Worm (Caenorhabditis elegans) whole organism, young adult: Measurements from ENCODE around the gene F53B7.7.

Experiments
- F33H1.4 ChIP-seq: fragments of 200-800 bp; sonication (Bioruptor generic); IDR thresholded peaks from 2 replicates; pipeline ENCODE4 v1.3.6; 2022; ENCODE audit warnings: missing genetic modification reagents, missing genetic modification characterization, missing compliant biosample characterization
- cebp-1 ChIP-seq, 2 experiments: fragments of 200-800 bp in 1 of 2; sonication (Bioruptor generic) in 1 of 2; sonication (generic microtip) in 1 of 2; IDR thresholded peaks in 1 of 2; optimal IDR thresholded peaks in 1 of 2; 2 replicates each; pipeline versions ENCODE4 v1.3.6 to Lab custom; 2017 to 2022; ENCODE audit warnings: missing compliant biosample characterization in 2 of 2, missing genetic modification characterization in 2 of 2, mild to moderate bottlenecking in 1 of 2, missing genetic modification reagents in 1 of 2, moderate library complexity in 1 of 2
- hlh-26 ChIP-seq: fragments of 200-800 bp; sonication (Bioruptor generic); conservative IDR thresholded peaks from 2 replicates; pipeline ENCODE4 v1.3.6; 2022; ENCODE audit warnings: missing genetic modification reagents, missing genetic modification characterization, missing compliant biosample characterization
- mcd-1 ChIP-seq: fragments of 200-800 bp; sonication (Bioruptor generic); IDR thresholded peaks from 2 replicates; pipeline ENCODE4 v1.3.6; 2022; ENCODE audit warnings: missing genetic modification reagents, missing genetic modification characterization, missing compliant biosample characterization
- nfya-2 ChIP-seq: fragments of 200-800 bp; sonication (Bioruptor generic); IDR thresholded peaks from 2 replicates; pipeline ENCODE4 v1.3.6; 2022; ENCODE audit warnings: missing genetic modification reagents, missing genetic modification characterization, missing compliant biosample characterization
- snpc-4 ChIP-seq, 5 experiments: fragments of 150-350 bp in 1 of 5; sonication (generic microtip) in 4 of 5; optimal IDR thresholded peaks; 2 replicates each; lab custom pipeline; 2014 to 2018; ENCODE audit warnings: missing genetic modification characterization in 5 of 5, missing biosample characterization in 3 of 5, antibody characterized with exemption in 2 of 5, mild to moderate bottlenecking in 2 of 5, missing compliant biosample characterization in 2 of 5, missing genotype in 2 of 5, moderate library complexity in 2 of 5, missing genetic modification reagents in 1 of 5
- unc-130 ChIP-seq: sonication (generic microtip); optimal IDR thresholded peaks from 2 replicates; lab custom pipeline; 2016; ENCODE audit warnings: missing genetic modification reagents, missing genetic modification characterization, missing compliant biosample characterization
- unc-62 ChIP-seq: fragments of 150-350 bp; optimal IDR thresholded peaks from 2 replicates; lab custom pipeline; 2014; ENCODE audit warnings: missing biosample characterization, missing genetic modification reagents, missing genetic modification characterization

DNA sequence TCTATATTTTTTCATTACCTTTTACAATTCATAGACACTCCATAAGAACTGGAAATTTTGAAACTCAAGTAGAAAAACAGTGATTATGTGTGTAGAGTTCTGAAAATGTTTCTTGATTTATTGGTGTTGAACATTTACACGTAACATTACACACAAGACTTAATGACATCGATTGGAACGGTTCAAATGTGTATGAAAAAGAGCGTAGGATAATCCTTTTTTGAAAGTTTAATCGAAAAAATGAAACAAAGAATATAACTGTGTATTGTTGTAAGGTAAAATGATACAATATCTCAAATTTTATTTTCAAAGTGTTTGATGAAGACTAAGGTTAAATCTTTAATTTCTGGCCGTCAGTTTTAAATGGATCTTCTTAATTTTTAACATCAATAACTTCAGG is 17.8 kb upstream of the F53B7.7 start, which contains the start of gene fig-1:
- TF ChIP-seq cebp-1 (GFP tag; IDR thresholded peaks at IDR 0.05; lab: Robert Waterston, UW) (no peak), cebp-1 (tag; optimal IDR thresholded peaks at IDR 0.05; lab: Kevin White, UChicago) (no peak), hlh-26 (no peak), F33H1.4 (GFP tag; lab: Robert Waterston, UW) (no peak), nfya-2 (GFP tag; lab: Robert Waterston, UW) (no peak), unc-130 (GFP tag; lab: Kevin White, UChicago) (no peak), unc-62 (GFP tag; lab: Kevin White, UChicago) (no peak), snpc-4 (GFP tag; optimal IDR thresholded peaks at IDR 0.05; lab: Kevin White, UChicago) (no peak), snpc-4 (tag; optimal IDR thresholded peaks at IDR 0.05; lab: Kevin White, UChicago) (no peak), mcd-1 (GFP tag; lab: Robert Waterston, UW) (no peak)
